Worm (Caenorhabditis elegans) whole organism, L4 larva: ENCODE measurements around the gene F52E4.5.

Source experiments
- Y48G9A.11 ChIP-seq: fragments of 200-800 bp; sonication (Bioruptor generic); IDR thresholded peaks from 2 replicates; pipeline ENCODE4 v1.3.6; 2022; ENCODE audit warnings: missing genetic modification reagents, missing genetic modification characterization, missing compliant biosample characterization
- ceh-44 ChIP-seq: fragments of 200-800 bp; sonication (Bioruptor generic); IDR thresholded peaks from 2 replicates; pipeline ENCODE4 v1.3.6; 2022; ENCODE audit warnings: missing genetic modification reagents, missing genetic modification characterization, missing compliant biosample characterization
- ces-1 ChIP-seq: fragments of 150-350 bp; sonication (generic microtip); optimal IDR thresholded peaks from 4 replicates; lab custom pipeline; 2014; ENCODE audit warnings: missing biosample characterization, missing genetic modification reagents, missing genetic modification characterization
- jun-1 ChIP-seq: fragments of 150-350 bp; optimal IDR thresholded peaks from 2 replicates; lab custom pipeline; 2014; ENCODE audit warnings: missing biosample characterization, missing genetic modification reagents, missing genetic modification characterization
- lin-13 ChIP-seq: fragments of 150-350 bp; optimal IDR thresholded peaks from 2 replicates; lab custom pipeline; 2014; ENCODE audit warnings: missing biosample characterization, missing genetic modification reagents, missing genetic modification characterization
- nhr-11 ChIP-seq: fragments of 150-350 bp; optimal IDR thresholded peaks from 2 replicates; lab custom pipeline; 2014; ENCODE audit warnings: missing biosample characterization, missing genetic modification characterization
- nhr-25 ChIP-seq: sonication (generic microtip); optimal IDR thresholded peaks from 2 replicates; lab custom pipeline; 2017; ENCODE audit warnings: missing genetic modification characterization, mild to moderate bottlenecking, missing compliant biosample characterization, antibody characterized with exemption, moderate library complexity, borderline replicate concordance; ENCODE audit not compliant: insufficient read depth
- nhr-77 ChIP-seq: fragments of 150-350 bp; optimal IDR thresholded peaks from 2 replicates; lab custom pipeline; 2014; ENCODE audit warnings: missing biosample characterization, missing genetic modification characterization
- unc-39 ChIP-seq: sonication (generic microtip); optimal IDR thresholded peaks from 2 replicates; lab custom pipeline; 2017; ENCODE audit warnings: missing biosample characterization, missing genetic modification characterization

DNA sequence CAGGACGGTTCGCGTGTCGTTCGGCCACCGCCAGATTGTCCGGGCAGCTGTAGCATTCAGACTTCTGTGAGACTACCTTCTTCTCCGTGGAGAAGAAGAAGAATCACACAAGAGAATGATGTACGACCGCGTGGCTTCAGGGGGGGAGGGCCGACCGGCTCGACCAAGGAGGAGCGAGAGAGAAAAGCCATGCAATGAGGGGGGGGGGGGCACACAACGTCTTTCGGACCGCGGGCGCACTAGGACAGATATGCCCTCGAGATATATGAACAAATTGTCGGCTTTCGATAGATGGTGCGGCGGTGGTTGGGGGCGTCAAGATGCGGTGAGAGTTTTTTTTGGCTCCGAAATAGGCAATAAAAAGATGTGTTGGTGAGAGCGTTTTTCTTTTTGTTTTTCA is 46.5 kb downstream of the F52E4.5 start:
- no peak for TF ChIP-seq ces-1 (GFP tag; lab: Kevin White, UChicago)
- no peak for TF ChIP-seq nhr-11 (tag; lab: Kevin White, UChicago)
- no peak for TF ChIP-seq nhr-25 (tag; lab: Kevin White, UChicago)
- no peak for TF ChIP-seq ceh-44 (GFP tag; lab: Robert Waterston, UW)
- no peak for TF ChIP-seq lin-13 (GFP tag; lab: Kevin White, UChicago)
- TF ChIP-seq Y48G9A.11: no peak
- no peak for TF ChIP-seq nhr-77
- TF ChIP-seq unc-39: no peak
- TF ChIP-seq jun-1 (tag; lab: Kevin White, UChicago): no peak
